Fruit fly (Drosophila melanogaster) S2 (cell line): ENCODE data around the gene CG14818.

ENCODE experiments used
- CG8478 ChIP-seq: fragments of >200 bp; optimal IDR thresholded peaks from 2 replicates; lab custom pipeline; 2018
- CTCF ChIP-seq, 2 experiments: fragments of >200 bp; optimal IDR thresholded peaks; 2 replicates each; lab custom pipeline; 2018

The CG14818 gene

dm6 chrX:1879606-1880110, at the start of gene CG14818:
Gene CG14818 (minus strand): TSS chrX:1879774.
- TF ChIP-seq CTCF (optimal IDR thresholded peaks at IDR 0.05; lab: Kevin White, UChicago) (no peak), CG8478 (no peak)

dm6 chrX:1927473-1928306, 48.1 kb upstream of the CG14818 start, which contains the start of gene CG11596:
Gene CG11596 (plus strand): TSS chrX:1927683.
- TF ChIP-seq CG8478 = no peak

dm6 chrX:1922765-1923501, 43.4 kb upstream of the CG14818 start, which contains the start of the genes eIF2Bepsilon and Ocrl:
Gene eIF2Bepsilon (minus strand): TSS chrX:1922874.
Gene Ocrl (plus strand): TSS chrX:1922981.
- TF ChIP-seq CG8478 = no peak
- TF ChIP-seq CTCF (optimal IDR thresholded peaks at IDR 0.05; lab: Kevin White, UChicago) = peak; percentile 46 to 53

dm6 chrX:1909533-1909932, 30.0 kb upstream of the CG14818 start:
- TF ChIP-seq CTCF (optimal IDR thresholded peaks at IDR 0.05; lab: Kevin White, UChicago) (no peak), CG8478 (no peak)

dm6 chrX:1908757-1909156, 29.2 kb upstream of the CG14818 start, which contains the start of the genes Edem1 and Rbcn-3B:
Gene Edem1 (minus strand): TSS chrX:1908827.
Gene Rbcn-3B (plus strand): TSS chrX:1908920.
- no peak for TF ChIP-seq CG8478
- TF ChIP-seq CTCF (optimal IDR thresholded peaks at IDR 0.05; lab: Kevin White, UChicago) = no peak

dm6 chrX:1907727-1908264, 28.2 kb upstream of the CG14818 start, which contains the start of gene mip130:
Gene mip130 (plus strand): TSS chrX:1908239.
- TF ChIP-seq CTCF (optimal IDR thresholded peaks at IDR 0.05; lab: Kevin White, UChicago) (no peak), CG8478 (no peak)

- no peak for TF ChIP-seq CG8478
- no peak for TF ChIP-seq CTCF (optimal IDR thresholded peaks at IDR 0.05; lab: Kevin White, UChicago)
These were observed 24.4 kb upstream of the CG14818 start for dm6 chrX:1903968-1904367.

- TF ChIP-seq CTCF (optimal IDR thresholded peaks at IDR 0.05; lab: Kevin White, UChicago) (no peak), CG8478 (no peak)
These were observed 23.5 kb upstream of the CG14818 start, which contains the start of gene CG32801 for dm6 chrX:1903077-1903476. Gene CG32801 (minus strand): TSS chrX:1903177.

- TF ChIP-seq CG8478 (no peak), CTCF (optimal IDR thresholded peaks at IDR 0.05; lab: Kevin White, UChicago) (no peak)
These were observed 22.1 kb upstream of the CG14818 start, which contains the start of gene Ldaf1 for dm6 chrX:1901605-1902136. Gene Ldaf1 (minus strand): TSS chrX:1901911.

- TF ChIP-seq CG8478 = no peak
- no peak for TF ChIP-seq CTCF (optimal IDR thresholded peaks at IDR 0.05; lab: Kevin White, UChicago)
These were observed 20.7 kb upstream of the CG14818 start, which contains the start of gene arm for dm6 chrX:1900123-1900818. Gene arm (minus strand): TSS chrX:1900646.

- TF ChIP-seq CTCF (optimal IDR thresholded peaks at IDR 0.05; lab: Kevin White, UChicago) = no peak
- no peak for TF ChIP-seq CG8478
These were observed 20.0 kb upstream of the CG14818 start for dm6 chrX:1899445-1900085.

dm6 chrX:1897384-1897783, 17.8 kb upstream of the CG14818 start:
- TF ChIP-seq CG8478 (no peak), CTCF (optimal IDR thresholded peaks at IDR 0.05; lab: Kevin White, UChicago) (no peak)

- TF ChIP-seq CG8478 = no peak
- no peak for TF ChIP-seq CTCF (optimal IDR thresholded peaks at IDR 0.05; lab: Kevin White, UChicago)
These were observed 14.0 kb upstream of the CG14818 start for dm6 chrX:1893532-1893931.

dm6 chrX:1889926-1890325, 10.4 kb upstream of the CG14818 start, which contains the start of the genes trr and mRpL16:
Gene trr (minus strand): TSS chrX:1889950.
Gene mRpL16 (plus strand): TSS chrX:1890256.
- TF ChIP-seq CTCF (optimal IDR thresholded peaks at IDR 0.05; lab: Kevin White, UChicago) (peak in 1 of 2 experiments; percentile 33), CG8478 (no peak)
